Worm (Caenorhabditis elegans): ENCODE measurements around the gene F58F9.1.

ce11 chrIV:6239993-6240392 lies 9.6 kb upstream of the F58F9.1 start, which contains the start of gene F58F9.9:
- TF ChIP-seq ama-1 (optimal IDR thresholded peaks at IDR 0.05) (no peak), ets-7 (tag; optimal IDR thresholded peaks at IDR 0.05) (no peak), tra-4 (tag; optimal IDR thresholded peaks at IDR 0.05) (no peak), hmg-4 (GFP tag; optimal IDR thresholded peaks at IDR 0.05) (no peak), tbx-37 (GFP tag; conservative IDR thresholded peaks at IDR 0.05) (no peak), B0310.2 (tag; optimal IDR thresholded peaks at IDR 0.05) (no peak), aly-1 (tag; optimal IDR thresholded peaks at IDR 0.05) (no peak), F13C5.2 (tag; optimal IDR thresholded peaks at IDR 0.05) (no peak), hmbx-1 (tag; optimal IDR thresholded peaks at IDR 0.05) (no peak), flt-1 (GFP tag; IDR thresholded peaks at IDR 0.05) (no peak), tbx-11 (GFP tag; IDR thresholded peaks at IDR 0.05) (no peak), ceh-36 (tag; optimal IDR thresholded peaks at IDR 0.05) (no peak)

All from whole organism, early embryonic.